Worm (Caenorhabditis elegans): Measurements from ENCODE around the gene srg-58.

DNA sequence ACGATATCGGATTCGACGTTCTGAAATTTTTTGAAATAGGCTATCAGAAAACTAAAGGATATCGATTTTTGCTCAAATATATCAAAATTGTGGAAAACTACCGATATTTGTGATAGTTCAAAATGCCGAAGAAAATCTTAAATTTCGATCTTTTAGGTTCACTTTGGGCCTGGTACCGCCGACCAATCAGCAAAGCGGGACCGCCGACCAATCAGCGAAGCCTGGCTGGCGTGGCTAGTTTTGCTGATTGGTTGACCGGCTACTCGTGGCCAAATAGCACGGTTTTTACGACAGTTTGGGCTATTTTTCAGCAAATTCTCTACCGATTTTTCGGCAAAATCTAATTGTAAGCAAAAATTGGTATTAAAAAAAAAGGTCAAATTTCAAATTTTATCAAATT lies 49.2 kb downstream of the srg-58 start:
- no peak for TF ChIP-seq ama-1 (optimal IDR thresholded peaks at IDR 0.05)
- no peak for TF ChIP-seq flt-1 (GFP tag; IDR thresholded peaks at IDR 0.05)
- no peak for TF ChIP-seq aly-1 (tag; optimal IDR thresholded peaks at IDR 0.05)
- no peak for TF ChIP-seq tbx-11 (GFP tag; IDR thresholded peaks at IDR 0.05)
- no peak for TF ChIP-seq tra-4 (tag; optimal IDR thresholded peaks at IDR 0.05)
- TF ChIP-seq ets-7 (tag; optimal IDR thresholded peaks at IDR 0.05): no peak
- no peak for TF ChIP-seq B0310.2 (tag; optimal IDR thresholded peaks at IDR 0.05)
- TF ChIP-seq hmbx-1 (tag; optimal IDR thresholded peaks at IDR 0.05): no peak
- TF ChIP-seq hnd-1 (tag; optimal IDR thresholded peaks at IDR 0.05): no peak

All from whole organism, early embryonic.